Fruit fly (Drosophila melanogaster): ENCODE data around the gene Ndc80.

DNA sequence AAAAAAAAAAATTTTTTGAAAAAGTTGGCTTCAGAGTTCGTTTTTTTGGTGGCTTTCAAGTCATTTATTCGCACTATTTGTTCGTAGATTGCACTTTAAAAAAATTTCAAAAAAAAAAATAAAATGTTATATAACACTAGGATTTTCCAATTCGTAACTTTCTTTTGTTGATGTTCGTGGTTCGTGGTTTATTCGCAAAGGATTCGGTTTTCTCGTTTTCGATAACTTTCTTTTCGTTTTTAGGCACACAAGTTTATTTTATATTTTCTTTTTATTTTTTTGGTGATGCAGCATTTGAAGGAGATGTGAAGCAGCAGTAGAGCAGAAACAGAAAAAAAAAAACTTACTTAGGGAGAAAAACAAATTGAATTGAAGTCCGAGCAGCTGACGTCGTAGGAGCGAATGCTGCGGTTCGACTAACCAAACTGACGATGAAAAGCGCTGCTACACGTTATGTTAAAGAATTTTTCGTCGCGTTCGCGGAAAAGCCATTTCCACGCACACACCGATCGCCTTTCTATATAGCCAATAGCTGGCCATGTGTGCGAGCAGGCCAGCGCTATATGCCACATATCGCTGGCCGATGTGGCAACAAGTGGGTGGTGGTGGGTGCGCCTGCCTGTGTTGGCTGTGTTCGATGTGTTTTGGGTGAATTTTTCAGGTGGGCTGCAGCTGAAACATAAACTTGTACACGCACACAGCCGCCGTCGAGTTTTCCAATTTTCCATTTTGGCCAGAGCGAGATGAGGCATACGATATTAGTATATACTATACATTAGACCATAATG lies 9.6 kb downstream of the Ndc80 start, which contains the start of gene up:
- TF ChIP-seq CG34406 (GFP tag; optimal IDR thresholded peaks at IDR 0.05) (no peak), spab (GFP tag; optimal IDR thresholded peaks at IDR 0.05) (no peak), fd59A (GFP tag; optimal IDR thresholded peaks at IDR 0.05) (no peak), CG16779 (tag; optimal IDR thresholded peaks at IDR 0.05) (no peak), Hr4 (GFP tag; optimal IDR thresholded peaks at IDR 0.05) (no peak), Eip93F (GFP tag; optimal IDR thresholded peaks at IDR 0.05) (no peak), CG10631 (GFP tag; optimal IDR thresholded peaks at IDR 0.05) (no peak), CG8119 (GFP tag; IDR thresholded peaks at IDR 0.05) (no peak), Hr39 (GFP tag; optimal IDR thresholded peaks at IDR 0.05) (no peak), CG15336 (GFP tag; IDR thresholded peaks at IDR 0.05) (no peak), dac (GFP tag; optimal IDR thresholded peaks at IDR 0.05) (no peak)
